Worm (Caenorhabditis elegans) whole organism, L4 larva: Measurements from ENCODE around the gene srh-297.

ENCODE experiments used
- F10B5.3 ChIP-seq: sonication (generic microtip); optimal IDR thresholded peaks from 2 replicates; lab custom pipeline; 2016; ENCODE audit warnings: mild to moderate bottlenecking, missing genetic modification characterization, missing compliant biosample characterization
- F26F4.8 ChIP-seq: fragments of 200-800 bp; sonication (Bioruptor generic); conservative IDR thresholded peaks from 2 replicates; pipeline ENCODE4 v1.3.6; 2022; ENCODE audit warnings: missing genetic modification characterization, missing compliant biosample characterization
- F44E2.7 ChIP-seq: fragments of 200-800 bp; sonication (Bioruptor generic); IDR thresholded peaks from 2 replicates; pipeline ENCODE4 v2.1.2; 2022; ENCODE audit warnings: missing genetic modification characterization, missing compliant biosample characterization
- R02D3.7 ChIP-seq: fragments of 150-350 bp; sonication (generic microtip); optimal IDR thresholded peaks from 3 replicates; lab custom pipeline; 2014; ENCODE audit warnings: missing biosample characterization, missing genetic modification characterization
- T26A8.4 ChIP-seq: fragments of 200-800 bp; sonication (Bioruptor generic); IDR thresholded peaks from 2 replicates; pipeline ENCODE4 v1.3.6; 2022; ENCODE audit warnings: missing genetic modification characterization, missing compliant biosample characterization
- Y75B8A.6 ChIP-seq: fragments of 200-800 bp; sonication (Bioruptor generic); IDR thresholded peaks from 2 replicates; pipeline ENCODE4 v1.3.6; 2022; ENCODE audit warnings: missing genetic modification reagents, missing genetic modification characterization, missing compliant biosample characterization
- aha-1 ChIP-seq: fragments of 150-350 bp; peaks from one replicate; lab custom pipeline; 2014; ENCODE audit warnings: missing biosample characterization, missing genetic modification characterization
- arid-1 ChIP-seq: fragments of 200-800 bp; sonication (Bioruptor generic); conservative IDR thresholded peaks from 2 replicates; pipeline ENCODE4 v1.3.6; 2022; ENCODE audit warnings: missing genetic modification reagents, missing genetic modification characterization, missing compliant biosample characterization
- ceh-32 ChIP-seq: sonication (generic microtip); optimal IDR thresholded peaks from 2 replicates; lab custom pipeline; 2016; ENCODE audit warnings: mild to moderate bottlenecking, missing genetic modification characterization, missing compliant biosample characterization; ENCODE audit not compliant: poor library complexity
- ceh-44 ChIP-seq: fragments of 200-800 bp; sonication (Bioruptor generic); IDR thresholded peaks from 2 replicates; pipeline ENCODE4 v1.3.6; 2022; ENCODE audit warnings: missing genetic modification reagents, missing genetic modification characterization, missing compliant biosample characterization
- ceh-62 ChIP-seq: sonication (generic microtip); optimal IDR thresholded peaks from 2 replicates; lab custom pipeline; 2017; ENCODE audit warnings: missing biosample characterization, missing genetic modification characterization
- ceh-82 ChIP-seq: sonication (generic microtip); optimal IDR thresholded peaks from 2 replicates; lab custom pipeline; 2017; ENCODE audit warnings: missing biosample characterization, missing genetic modification characterization
- daf-16 ChIP-seq, 3 experiments: sonication (generic microtip); optimal IDR thresholded peaks; 2 replicates each; lab custom pipeline; 2016 to 2017; ENCODE audit warnings: missing genetic modification characterization in 3 of 3, missing genetic modification reagents in 3 of 3, mild to moderate bottlenecking in 2 of 3, missing compliant biosample characterization in 2 of 3, missing biosample characterization in 1 of 3, moderate library complexity in 1 of 3
- dmd-6 ChIP-seq: fragments of 200-800 bp; sonication (Bioruptor generic); IDR thresholded peaks from 2 replicates; pipeline ENCODE4 v1.3.6; 2022; ENCODE audit warnings: missing genetic modification reagents, missing genetic modification characterization, missing compliant biosample characterization
- dmd-8 ChIP-seq: fragments of 200-800 bp; sonication (Bioruptor generic); IDR thresholded peaks from 2 replicates; pipeline ENCODE4 v1.3.6; 2022; ENCODE audit warnings: missing genetic modification characterization, missing compliant biosample characterization
- duxl-1 ChIP-seq: sonication (generic microtip); optimal IDR thresholded peaks from 2 replicates; lab custom pipeline; 2016; ENCODE audit warnings: mild to moderate bottlenecking, missing genetic modification characterization, moderate library complexity, missing compliant biosample characterization; ENCODE audit not compliant: poor library complexity
- egl-43 ChIP-seq: fragments of 200-800 bp; sonication (Bioruptor generic); IDR thresholded peaks from 2 replicates; pipeline ENCODE4 v1.3.6; 2022; ENCODE audit warnings: missing genetic modification reagents, missing genetic modification characterization, missing compliant biosample characterization
- hif-1 ChIP-seq, 2 experiments: sonication (generic microtip); optimal IDR thresholded peaks; 2 replicates each; lab custom pipeline; 2016 to 2017; ENCODE audit warnings: missing compliant biosample characterization in 2 of 2, missing genetic modification characterization in 2 of 2, missing genetic modification reagents in 2 of 2, missing genotype in 2 of 2, mild to moderate bottlenecking in 1 of 2
- hlh-30 ChIP-seq: sonication (generic microtip); optimal IDR thresholded peaks from 2 replicates; lab custom pipeline; 2017; ENCODE audit warnings: antibody characterized with exemption, mild to moderate bottlenecking, missing genetic modification characterization, missing compliant biosample characterization; ENCODE audit not compliant: insufficient read depth
- hmg-1.1 ChIP-seq: fragments of 200-800 bp; sonication (Bioruptor generic); IDR thresholded peaks from 2 replicates; pipeline ENCODE4 v1.3.6; 2022; ENCODE audit warnings: missing genetic modification reagents, missing genetic modification characterization, missing compliant biosample characterization
- lin-38 ChIP-seq: fragments of 200-800 bp; sonication (Bioruptor generic); IDR thresholded peaks from 2 replicates; pipeline ENCODE4 v1.3.6; 2022; ENCODE audit warnings: missing genetic modification reagents, missing genetic modification characterization, missing compliant biosample characterization
- mep-1 ChIP-seq: fragments of 150-350 bp; sonication (generic microtip); optimal IDR thresholded peaks from 3 replicates; lab custom pipeline; 2014; ENCODE audit warnings: missing biosample characterization, missing genetic modification characterization
- mxl-2 ChIP-seq: fragments of 200-800 bp; sonication (Bioruptor generic); conservative IDR thresholded peaks from 2 replicates; pipeline ENCODE4 v1.3.6; 2022; ENCODE audit warnings: missing genetic modification reagents, missing genetic modification characterization, missing compliant biosample characterization
- nhr-11 ChIP-seq: fragments of 150-350 bp; optimal IDR thresholded peaks from 2 replicates; lab custom pipeline; 2014; ENCODE audit warnings: missing biosample characterization, missing genetic modification characterization
- nhr-25 ChIP-seq: sonication (generic microtip); optimal IDR thresholded peaks from 2 replicates; lab custom pipeline; 2017; ENCODE audit warnings: missing genetic modification characterization, mild to moderate bottlenecking, missing compliant biosample characterization, antibody characterized with exemption, moderate library complexity, borderline replicate concordance; ENCODE audit not compliant: insufficient read depth
- nhr-6 ChIP-seq: fragments of 150-350 bp; optimal IDR thresholded peaks from 2 replicates; lab custom pipeline; 2014; ENCODE audit warnings: missing biosample characterization, missing genetic modification characterization
- nhr-77 ChIP-seq: fragments of 150-350 bp; optimal IDR thresholded peaks from 2 replicates; lab custom pipeline; 2014; ENCODE audit warnings: missing biosample characterization, missing genetic modification characterization
- pha-4 ChIP-seq, 2 experiments: fragments of 150-350 bp in 1 of 2; fragments of 200-800 bp in 1 of 2; sonication (Bioruptor generic) in 1 of 2; IDR thresholded peaks in 1 of 2; optimal IDR thresholded peaks in 1 of 2; 2 replicates each; pipeline versions ENCODE4 v1.3.6 to Lab custom; 2014 to 2022; ENCODE audit warnings: missing genetic modification characterization in 2 of 2, missing genetic modification reagents in 2 of 2, missing biosample characterization in 1 of 2, missing compliant biosample characterization in 1 of 2
- saeg-2 ChIP-seq: fragments of 200-800 bp; sonication (Bioruptor generic); IDR thresholded peaks from 2 replicates; pipeline ENCODE4 v1.3.6; 2022; ENCODE audit warnings: missing genetic modification reagents, missing genetic modification characterization, missing compliant biosample characterization
- sdz-12 ChIP-seq: fragments of 200-800 bp; sonication (Bioruptor generic); optimal IDR thresholded peaks from 2 replicates; lab custom pipeline; 2018; ENCODE audit warnings: mild to moderate bottlenecking, missing genetic modification characterization, missing compliant biosample characterization
- set-16 ChIP-seq: fragments of 200-800 bp; sonication (Bioruptor generic); IDR thresholded peaks from 2 replicates; pipeline ENCODE4 v1.3.6; 2022; ENCODE audit warnings: missing genetic modification reagents, missing genetic modification characterization, missing compliant biosample characterization
- skn-1 ChIP-seq: fragments of 150-350 bp; optimal IDR thresholded peaks from 2 replicates; lab custom pipeline; 2014; ENCODE audit warnings: missing biosample characterization, missing genetic modification characterization
- unc-130 ChIP-seq: sonication (generic microtip); optimal IDR thresholded peaks from 2 replicates; lab custom pipeline; 2016; ENCODE audit warnings: missing genetic modification reagents, missing genetic modification characterization, missing compliant biosample characterization
- unc-62 ChIP-seq, 3 experiments: fragments of 150-350 bp in 1 of 3; sonication (generic microtip); optimal IDR thresholded peaks in 2 of 3; peaks in 1 of 3; 1 replicate in 1 of 3; 2 replicates in 2 of 3; lab custom pipeline; 2014 to 2017; ENCODE audit warnings: missing biosample characterization in 3 of 3, missing genetic modification characterization in 3 of 3, missing genetic modification reagents in 3 of 3, missing genotype in 1 of 3
- zfp-3 ChIP-seq: fragments of 200-800 bp; sonication (Bioruptor generic); conservative IDR thresholded peaks from 2 replicates; pipeline ENCODE4 v1.3.6; 2022; ENCODE audit warnings: missing genetic modification reagents, missing genetic modification characterization, missing compliant biosample characterization
- zip-2 ChIP-seq: fragments of 150-350 bp; optimal IDR thresholded peaks from 2 replicates; lab custom pipeline; 2014; ENCODE audit warnings: missing biosample characterization, missing genetic modification characterization
- ztf-11 ChIP-seq: fragments of 150-350 bp; optimal IDR thresholded peaks from 2 replicates; lab custom pipeline; 2014; ENCODE audit warnings: missing biosample characterization, missing genetic modification characterization

Gene srh-297

DNA sequence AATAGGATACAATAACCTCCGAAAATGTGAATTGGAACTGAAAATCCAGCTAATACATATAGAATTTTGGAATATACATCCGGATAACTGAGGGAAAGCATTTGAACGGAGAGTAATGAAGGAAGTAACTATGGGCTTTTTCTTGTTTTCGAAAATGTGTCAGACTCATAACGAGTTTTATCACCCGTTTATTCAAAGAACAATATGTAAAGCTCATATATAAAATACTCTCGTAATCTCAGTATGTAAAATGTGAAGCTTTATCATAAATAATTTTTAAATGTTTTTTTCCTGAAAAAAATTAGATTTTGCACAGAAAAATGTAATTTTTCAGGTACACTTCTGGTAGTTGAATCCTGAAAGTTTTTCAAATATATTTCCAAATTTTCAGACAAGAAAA lies at the start of gene srh-297:
TSS of gene srh-297 (minus strand) at position 101 of the 400 bp plus-strand sequence.
- no peak for TF ChIP-seq nhr-6 (tag; lab: Kevin White, UChicago)
- no peak for TF ChIP-seq nhr-77 (tag; lab: Kevin White, UChicago)
- no peak for TF ChIP-seq ceh-32 (tag; lab: Kevin White, UChicago)
- TF ChIP-seq hif-1 (tag; optimal IDR thresholded peaks at IDR 0.05; lab: Kevin White, UChicago), result no peak
- no peak for TF ChIP-seq skn-1
- TF ChIP-seq unc-130 (GFP tag; lab: Kevin White, UChicago), result no peak
- no peak for TF ChIP-seq lin-38 (GFP tag; lab: Robert Waterston, UW)
- TF ChIP-seq F26F4.8 (GFP tag; lab: Robert Waterston, UW), result no peak

DNA sequence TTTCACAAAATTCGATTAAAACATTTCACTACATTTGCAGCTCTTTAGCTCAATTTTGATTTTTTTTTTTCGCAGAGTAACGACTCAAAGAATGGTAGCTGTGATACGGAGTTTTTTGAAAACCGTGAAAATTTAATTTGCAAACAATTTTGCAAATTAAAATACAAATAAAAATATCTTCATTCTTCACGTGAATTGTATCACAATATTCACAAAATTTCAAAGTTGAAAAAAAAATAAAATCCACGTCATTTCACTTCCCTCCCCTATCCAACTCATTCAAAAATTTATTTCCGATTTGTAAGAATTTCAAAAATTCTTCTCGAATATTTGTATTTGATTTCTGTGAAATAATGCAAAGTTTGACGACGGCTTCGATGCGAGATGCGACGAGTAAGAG lies 48.3 kb upstream of the srh-297 start, which contains the start of gene wht-4:
TSS of gene wht-4 (plus strand) at position 301 of the 400 bp plus-strand sequence.
- no peak for TF ChIP-seq set-16 (GFP tag; lab: Robert Waterston, UW)
- TF ChIP-seq unc-62 (GFP tag; optimal IDR thresholded peaks at IDR 0.05 in 1 of 2; lab: Kevin White, UChicago), result peak in 1 of 2 experiments; percentile 62
- TF ChIP-seq unc-62 (tag; optimal IDR thresholded peaks at IDR 0.05; lab: Kevin White, UChicago), result no peak

DNA sequence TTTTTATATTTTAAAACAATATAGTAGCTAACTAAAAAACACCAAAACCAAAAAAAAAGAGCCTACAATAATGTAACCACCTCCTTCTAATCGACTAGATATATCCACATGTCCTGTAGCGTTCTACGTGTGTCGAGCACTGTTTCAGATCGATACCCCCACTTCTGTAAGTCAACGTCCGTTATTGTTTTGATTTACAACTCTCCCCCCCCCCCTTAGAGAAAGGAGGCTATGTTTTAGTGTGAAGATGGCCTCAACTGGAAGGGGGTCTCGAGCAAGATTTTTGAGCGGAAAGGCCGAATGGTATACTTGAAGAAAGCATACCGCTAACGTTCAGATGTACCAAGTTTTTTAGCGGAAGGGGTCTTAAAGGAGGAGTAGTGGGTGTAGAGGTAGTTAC lies 47.4 kb upstream of the srh-297 start, which contains the start of gene F02E11.4:
TSS of gene F02E11.4 (minus strand) at position 101 of the 400 bp plus-strand sequence.
- TF ChIP-seq unc-62 (GFP tag; optimal IDR thresholded peaks at IDR 0.05 in 1 of 2; lab: Kevin White, UChicago) (peak in 1 of 2 experiments; percentile 6), unc-62 (tag; optimal IDR thresholded peaks at IDR 0.05; lab: Kevin White, UChicago) (no peak), arid-1 (GFP tag; lab: Robert Waterston, UW) (0 out of 2 replicates have a peak, but pooled peaks have one; percentile 34), saeg-2 (no peak), aha-1 (tag; lab: Kevin White, UChicago) (peak; percentile 59)

DNA sequence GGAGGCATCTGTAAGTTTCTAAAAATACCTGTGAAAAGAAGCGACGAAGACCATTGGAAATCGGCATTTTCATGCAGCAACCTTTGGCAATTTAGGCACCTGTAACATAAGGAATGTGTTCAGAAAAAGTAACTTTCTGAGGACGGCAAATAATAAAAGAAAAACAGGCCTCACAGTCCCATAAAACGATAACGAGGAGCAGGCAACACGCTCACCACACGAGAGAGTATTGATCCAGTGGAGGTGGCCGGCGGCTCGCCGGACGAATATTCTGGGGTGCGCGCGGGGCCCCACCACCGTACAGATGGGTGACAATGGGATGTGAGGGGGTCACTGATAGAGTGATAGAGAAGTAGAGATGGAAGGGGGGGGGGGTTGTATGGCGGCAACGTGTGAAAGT lies 44.6 kb upstream of the srh-297 start, which contains the start of gene F02E11.3:
TSS of gene F02E11.3 (minus strand) at position 101 of the 400 bp plus-strand sequence.
- TF ChIP-seq aha-1 (tag; lab: Kevin White, UChicago), result peak; percentile 58
- TF ChIP-seq set-16 (GFP tag; lab: Robert Waterston, UW), result peak; percentile 45; the same call in 1 of the 2 replicates
- no peak for TF ChIP-seq nhr-11 (tag; lab: Kevin White, UChicago)
- TF ChIP-seq T26A8.4, result no peak
- no peak for TF ChIP-seq ztf-11 (tag; lab: Kevin White, UChicago)

DNA sequence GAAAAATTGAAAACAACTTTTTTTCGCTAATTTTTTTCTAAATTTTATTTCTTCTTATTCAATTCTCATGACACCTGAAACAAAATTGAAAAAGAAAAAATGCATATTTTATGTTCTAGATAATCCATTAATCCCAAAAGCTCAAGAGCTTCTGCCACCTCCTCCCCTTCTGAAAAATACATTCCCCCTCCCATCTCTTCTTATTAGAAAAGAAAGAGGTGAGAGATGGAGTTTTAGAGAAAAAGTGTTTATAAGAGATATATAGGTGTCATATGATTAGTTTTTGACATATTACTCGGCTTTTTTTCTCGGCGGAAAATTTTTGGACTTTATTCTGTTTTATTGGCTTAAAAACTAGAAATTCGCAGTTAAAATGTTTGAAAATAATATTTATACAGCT lies 40.3 kb upstream of the srh-297 start:
- peak; percentile 39 for TF ChIP-seq hlh-30
- TF ChIP-seq F10B5.3 (tag; lab: Kevin White, UChicago), result no peak

DNA sequence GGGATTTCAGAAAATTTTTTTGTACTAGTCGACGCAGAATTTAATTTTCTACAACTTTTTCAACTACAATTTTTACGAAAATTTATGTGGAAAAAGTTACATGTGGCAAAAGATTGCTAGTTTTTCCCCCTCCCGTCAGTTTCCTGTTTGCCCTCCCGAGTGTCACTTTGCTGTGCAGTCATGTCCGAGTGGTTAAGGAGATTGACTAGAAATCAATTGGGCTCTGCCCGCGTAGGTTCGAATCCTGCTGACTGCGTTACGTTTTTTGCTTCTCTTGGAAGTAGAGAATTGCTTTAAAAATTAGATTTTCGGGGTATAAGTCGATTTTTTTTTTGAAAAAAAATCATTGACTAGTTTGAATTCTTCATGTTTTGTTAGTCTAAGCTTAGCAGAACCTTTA lies 37.5 kb upstream of the srh-297 start:
- TF ChIP-seq F44E2.7 (no peak), zip-2 (no peak), nhr-25 (tag; lab: Kevin White, UChicago) (no peak), mxl-2 (GFP tag; lab: Robert Waterston, UW) (no peak), T26A8.4 (0 out of 2 replicates have a peak, but pooled peaks have one; percentile 26), Y75B8A.6 (GFP tag; lab: Robert Waterston, UW) (no peak), R02D3.7 (tag; lab: Kevin White, UChicago) (no peak), ceh-82 (tag; lab: Kevin White, UChicago) (no peak), dmd-6 (GFP tag; lab: Robert Waterston, UW) (peak; percentile 28; the same call in 1 of the 2 replicates), egl-43 (GFP tag; lab: Robert Waterston, UW) (0 out of 2 replicates have a peak, but pooled peaks have one; percentile 61), ceh-62 (tag; lab: Kevin White, UChicago) (no peak), pha-4 (GFP tag; IDR thresholded peaks at IDR 0.05; lab: Robert Waterston, UW) (peak; percentile 53; the same call in 1 of the 2 replicates), pha-4 (tag; optimal IDR thresholded peaks at IDR 0.05; lab: Kevin White, UChicago) (no peak), skn-1 (no peak), lin-38 (GFP tag; lab: Robert Waterston, UW) (peak; percentile 56), ceh-44 (0 out of 2 replicates have a peak, but pooled peaks have one; percentile 22), mep-1 (tag; lab: Kevin White, UChicago) (no peak), hmg-1.1 (GFP tag; lab: Robert Waterston, UW) (0 out of 2 replicates have a peak, but pooled peaks have one; percentile 10), dmd-8 (GFP tag; lab: Robert Waterston, UW) (0 out of 2 replicates have a peak, but pooled peaks have one; percentile 45), zfp-3 (GFP tag; lab: Robert Waterston, UW) (0 out of 2 replicates have a peak, but pooled peaks have one; percentile 43), sdz-12 (GFP tag; lab: Kevin White, UChicago) (no peak), hif-1 (tag; optimal IDR thresholded peaks at IDR 0.05; lab: Kevin White, UChicago) (no peak), daf-16 (GFP tag; optimal IDR thresholded peaks at IDR 0.05; lab: Kevin White, UChicago) (peak in 1 of 2 experiments; percentile 21), daf-16 (tag; optimal IDR thresholded peaks at IDR 0.05; lab: Kevin White, UChicago) (no peak), duxl-1 (tag; lab: Kevin White, UChicago) (peak; percentile 61)
